Fruit fly (Drosophila melanogaster): ENCODE results near the gene c11.1.
A peak's percentile ranks its signal among the peaks of the same experiment; 100 is the strongest.

Gene c11.1

DNA sequence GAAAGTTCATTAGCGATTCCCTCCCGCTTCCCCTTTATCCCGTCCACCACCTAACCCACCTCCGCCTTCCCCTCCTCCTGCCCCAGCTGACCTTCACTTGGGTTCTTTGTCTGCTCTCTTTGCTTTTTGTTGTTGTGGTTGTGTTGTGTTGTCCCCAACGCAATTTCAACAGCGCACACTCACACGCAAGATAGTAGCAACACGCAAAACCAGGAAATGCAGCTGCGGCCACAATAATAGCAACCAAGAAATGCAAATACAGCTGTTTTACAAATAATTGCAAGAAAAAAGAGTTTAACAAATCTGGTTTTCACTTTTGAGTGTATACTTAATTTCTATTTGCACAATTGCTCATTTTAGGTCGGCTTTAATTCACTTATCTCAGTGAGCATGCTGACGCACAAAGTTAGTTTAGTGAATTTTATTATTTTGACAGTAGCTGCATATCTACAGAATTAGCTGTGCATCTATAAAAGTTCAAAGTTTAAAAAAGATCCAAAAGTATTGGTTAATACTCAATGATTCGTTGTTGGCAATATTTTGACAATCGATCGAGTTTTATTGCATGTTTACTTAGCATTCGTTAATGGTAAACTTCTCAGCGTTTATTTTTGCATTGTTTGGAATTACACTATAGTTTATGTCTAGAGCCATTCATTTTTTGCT, 31.6 kb downstream of the c11.1 start (continued):
- TF ChIP-seq odd (GFP tag; optimal IDR thresholded peaks at IDR 0.05): no peak
- no peak for TF ChIP-seq Doc3 (GFP tag; IDR thresholded peaks at IDR 0.05; ENCODE audit: partially characterized antibody)
- no peak for TF ChIP-seq zen2 (GFP tag; IDR thresholded peaks at IDR 0.05; ENCODE audit: partially characterized antibody)
- TF ChIP-seq CG15479 (GFP tag; optimal IDR thresholded peaks at IDR 0.05): no peak
- TF ChIP-seq CG17385 (GFP tag; optimal IDR thresholded peaks at IDR 0.05): peak; percentile 4
- no peak for TF ChIP-seq Sin3A (optimal IDR thresholded peaks at IDR 0.05)
- TF ChIP-seq CG3995 (GFP tag; optimal IDR thresholded peaks at IDR 0.05): no peak
- TF ChIP-seq CG11560 (tag; IDR thresholded peaks at IDR 0.05): no peak
- no peak for TF ChIP-seq cg (GFP tag; optimal IDR thresholded peaks at IDR 0.05)
- TF ChIP-seq tna (GFP tag; IDR thresholded peaks at IDR 0.05; ENCODE audit: partially characterized antibody): no peak
- TF ChIP-seq gsb-n (tag; optimal IDR thresholded peaks at IDR 0.05): no peak
- TF ChIP-seq prd (optimal IDR thresholded peaks at IDR 0.05): no peak
- peak; percentile 44; the same call in 2 of the 3 replicates for TF ChIP-seq prd (GFP tag; IDR thresholded peaks at IDR 0.05)
- no peak for TF ChIP-seq ro (GFP tag; IDR thresholded peaks at IDR 0.05)
- no peak for TF ChIP-seq Taf1 (GFP tag; IDR thresholded peaks at IDR 0.05)
- no peak for TF ChIP-seq pho (GFP tag; optimal IDR thresholded peaks at IDR 0.05)
- TF ChIP-seq CG17912 (GFP tag; optimal IDR thresholded peaks at IDR 0.05): no peak
- peak in 1 of 2 experiments; percentile 93 for TF ChIP-seq Eip74EF (GFP tag; optimal IDR thresholded peaks at IDR 0.05)
- TF ChIP-seq kah (GFP tag; optimal IDR thresholded peaks at IDR 0.05): no peak
- peak in 1 of 2 experiments; percentile 4 for TF ChIP-seq chif (GFP tag; optimal IDR thresholded peaks at IDR 0.05)
- peak; percentile 24 for TF ChIP-seq Blimp-1 (GFP tag; optimal IDR thresholded peaks at IDR 0.05)
- TF ChIP-seq CG30403 (GFP tag; optimal IDR thresholded peaks at IDR 0.05): peak; percentile 38
- no peak for TF ChIP-seq ara (GFP tag; IDR thresholded peaks at IDR 0.05)
- TF ChIP-seq D19B (GFP tag; optimal IDR thresholded peaks at IDR 0.05): no peak
- no peak for TF ChIP-seq CG16813 (GFP tag; IDR thresholded peaks at IDR 0.05; ENCODE audit: partially characterized antibody)
- peak; percentile 27 for TF ChIP-seq ind (GFP tag; optimal IDR thresholded peaks at IDR 0.05)
- TF ChIP-seq amos (GFP tag; IDR thresholded peaks at IDR 0.05; ENCODE audit: partially characterized antibody): no peak
- no peak for TF ChIP-seq stwl (tag; optimal IDR thresholded peaks at IDR 0.05)
- TF ChIP-seq vvl (GFP tag; IDR thresholded peaks at IDR 0.05): 0 out of 2 replicates have a peak, but pooled peaks have one; percentile 19
- no peak for TF ChIP-seq CG3847 (GFP tag; IDR thresholded peaks at IDR 0.05)
- peak; percentile 55; the same call in 2 of the 3 replicates for TF ChIP-seq zfh1 (GFP tag; IDR thresholded peaks at IDR 0.05)
- TF ChIP-seq Med (GFP tag): peak; percentile 85
- TF ChIP-seq CG32767 (GFP tag; IDR thresholded peaks at IDR 0.05): 0 out of 2 replicates have a peak, but pooled peaks have one; percentile 28
- TF ChIP-seq Sox102F (GFP tag; optimal IDR thresholded peaks at IDR 0.05): peak; percentile 43
- TF ChIP-seq Awh (GFP tag; IDR thresholded peaks at IDR 0.05): no peak
- no peak for TF ChIP-seq peb (GFP tag; IDR thresholded peaks at IDR 0.05)
- TF ChIP-seq sim (GFP tag; IDR thresholded peaks at IDR 0.05): no peak
- no peak for TF ChIP-seq Dip2 (GFP tag; IDR thresholded peaks at IDR 0.05)
- TF ChIP-seq Myb (GFP tag; optimal IDR thresholded peaks at IDR 0.05): no peak
- TF ChIP-seq CG8089 (GFP tag; optimal IDR thresholded peaks at IDR 0.05): no peak
- peak; percentile 21 for TF ChIP-seq CG2712 (tag; optimal IDR thresholded peaks at IDR 0.05)
- TF ChIP-seq MESR4 (GFP tag; optimal IDR thresholded peaks at IDR 0.05): no peak
- TF ChIP-seq br (optimal IDR thresholded peaks at IDR 0.05): no peak
- TF ChIP-seq Hr51 (GFP tag; optimal IDR thresholded peaks at IDR 0.05): peak in 1 of 2 experiments; percentile 43
- 0 out of 3 replicates have a peak, but pooled peaks have one; percentile 34 for TF ChIP-seq CG11695 (GFP tag; IDR thresholded peaks at IDR 0.05)
- TF ChIP-seq CG8281 (tag; optimal IDR thresholded peaks at IDR 0.05): no peak
- TF ChIP-seq Mrtf (GFP tag; IDR thresholded peaks at IDR 0.05): no peak
- no peak for TF ChIP-seq CG15696 (tag; optimal IDR thresholded peaks at IDR 0.05)
- TF ChIP-seq CG6254 (GFP tag; optimal IDR thresholded peaks at IDR 0.05): no peak
- peak in 1 of 3 experiments; percentile 5 for TF ChIP-seq lola (GFP tag; optimal IDR thresholded peaks at IDR 0.05)

All from whole organism, embryonic.